Worm (Caenorhabditis elegans): ENCODE data around the gene F16B3.2.

ce11 chrV:1307730-1308129 is 7.2 kb upstream of the F16B3.2 start:
- TF ChIP-seq F49E8.2 (tag; optimal IDR thresholded peaks at IDR 0.05; ENCODE audit: insufficient read depth), result no peak
- TF ChIP-seq K12H6.12 (tag; optimal IDR thresholded peaks at IDR 0.05), result no peak
- TF ChIP-seq let-607 (tag; optimal IDR thresholded peaks at IDR 0.05), result no peak
- no peak for TF ChIP-seq F52B5.7 (tag; optimal IDR thresholded peaks at IDR 0.05)
- TF ChIP-seq bed-1 (GFP tag; IDR thresholded peaks at IDR 0.05), result no peak
- TF ChIP-seq C17E4.6 (GFP tag; IDR thresholded peaks at IDR 0.05), result no peak
- TF ChIP-seq chd-7 (tag; optimal IDR thresholded peaks at IDR 0.05), result no peak
- TF ChIP-seq F23B12.7 (tag; optimal IDR thresholded peaks at IDR 0.05; ENCODE audit: insufficient read depth), result no peak
- TF ChIP-seq F22D6.2 (tag; optimal IDR thresholded peaks at IDR 0.05), result no peak
- no peak for TF ChIP-seq unc-62 (GFP tag; optimal IDR thresholded peaks at IDR 0.05)
- TF ChIP-seq Y53G8AR.9 (GFP tag; conservative IDR thresholded peaks at IDR 0.05), result no peak
- no peak for TF ChIP-seq madf-8 (GFP tag; conservative IDR thresholded peaks at IDR 0.05)
- TF ChIP-seq F37B4.10 (GFP tag; IDR thresholded peaks at IDR 0.05), result no peak

All from whole organism, young adult.